Worm (Caenorhabditis elegans) whole organism, early embryonic: ENCODE measurements around the gene R10E4.9.

Source experiments
- aly-1 ChIP-seq: sonication (generic microtip); optimal IDR thresholded peaks from 2 replicates; lab custom pipeline; 2016; ENCODE audit warnings: missing genetic modification characterization, missing compliant biosample characterization
- ama-1 ChIP-seq: fragments of 150-350 bp; optimal IDR thresholded peaks from 2 replicates; lab custom pipeline; 2014
- ceh-13 ChIP-seq: fragments of 200-800 bp; sonication (Bioruptor generic); optimal IDR thresholded peaks from 2 replicates; lab custom pipeline; 2018; ENCODE audit warnings: mild to moderate bottlenecking, missing genetic modification characterization, missing compliant biosample characterization
- ceh-36 ChIP-seq: sonication (generic microtip); optimal IDR thresholded peaks from 2 replicates; lab custom pipeline; 2016; ENCODE audit warnings: missing genetic modification characterization, inconsistent platforms, missing compliant biosample characterization
- ets-7 ChIP-seq: sonication (generic microtip); optimal IDR thresholded peaks from 2 replicates; lab custom pipeline; 2016; ENCODE audit warnings: missing genotype, missing genetic modification characterization, missing compliant biosample characterization
- flt-1 ChIP-seq: fragments of 200-800 bp; sonication (Bioruptor generic); IDR thresholded peaks from 2 replicates; pipeline ENCODE4 v1.3.6; 2022; ENCODE audit warnings: missing genetic modification characterization, missing compliant biosample characterization
- hmbx-1 ChIP-seq: sonication (generic microtip); optimal IDR thresholded peaks from 2 replicates; lab custom pipeline; 2016; ENCODE audit warnings: mild to moderate bottlenecking, missing genetic modification characterization, missing compliant biosample characterization
- hmg-4 ChIP-seq: fragments of 200-800 bp; sonication (Bioruptor generic); optimal IDR thresholded peaks from 2 replicates; lab custom pipeline; 2018; ENCODE audit warnings: mild to moderate bottlenecking, missing genetic modification characterization, missing compliant biosample characterization
- hnd-1 ChIP-seq: sonication (generic microtip); optimal IDR thresholded peaks from 2 replicates; lab custom pipeline; 2016; ENCODE audit warnings: missing genetic modification characterization, missing compliant biosample characterization
- scrt-1 ChIP-seq: fragments of 200-800 bp; sonication (Bioruptor generic); IDR thresholded peaks from 2 replicates; pipeline ENCODE4 v1.3.6; 2022; ENCODE audit warnings: missing genetic modification characterization, missing compliant biosample characterization
- sea-1 ChIP-seq: fragments of 200-800 bp; sonication (Bioruptor generic); conservative IDR thresholded peaks from 2 replicates; pipeline ENCODE4 v1.3.6; 2022; ENCODE audit warnings: missing genetic modification characterization, missing compliant biosample characterization
- tbx-11 ChIP-seq: fragments of 200-800 bp; sonication (Bioruptor generic); IDR thresholded peaks from 2 replicates; pipeline ENCODE4 v1.3.6; 2022; ENCODE audit warnings: missing genetic modification characterization, missing compliant biosample characterization
- tra-4 ChIP-seq: sonication (generic microtip); optimal IDR thresholded peaks from 2 replicates; lab custom pipeline; 2017; ENCODE audit warnings: missing genetic modification characterization, missing compliant biosample characterization

DNA sequence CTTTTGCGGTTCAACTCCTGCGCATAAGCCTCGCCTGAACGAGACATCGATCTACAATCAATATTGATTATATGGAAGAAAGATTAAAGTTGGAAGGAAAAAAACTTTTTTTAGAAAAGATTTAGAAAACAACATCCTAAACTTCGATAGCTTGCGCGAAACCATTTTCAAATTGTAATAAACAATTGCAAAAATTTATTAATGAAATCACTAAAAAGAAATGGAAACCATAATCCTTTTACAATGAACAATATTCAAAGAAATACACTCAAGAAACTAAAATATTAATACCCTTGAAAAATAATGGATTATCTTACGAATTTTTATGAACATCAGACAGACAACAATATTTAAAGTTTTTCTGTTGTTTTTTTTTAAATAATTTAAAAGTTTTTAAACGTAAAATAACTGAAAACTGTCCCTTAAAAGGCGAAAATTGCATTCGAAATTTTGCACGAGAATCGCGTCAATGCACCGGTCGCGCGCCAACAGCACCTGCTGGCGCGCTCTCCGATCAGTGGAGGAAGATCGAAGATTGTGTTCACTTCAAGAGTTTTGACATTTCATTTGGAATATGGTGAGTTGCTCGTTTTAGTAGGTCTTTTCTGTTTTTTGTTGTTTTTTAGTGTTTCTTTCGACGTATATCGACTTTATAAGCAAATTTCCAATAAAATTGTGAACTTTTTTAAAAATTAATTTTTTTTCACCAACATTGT, 32.8 kb downstream of the R10E4.9 start, which contains the start of the genes sftb-1 and R10E4.1:
- no peak for TF ChIP-seq ceh-36
- TF ChIP-seq ama-1 (lab: Kevin White, UChicago): no peak
- no peak for TF ChIP-seq tra-4 (tag; lab: Kevin White, UChicago)
- TF ChIP-seq flt-1 (GFP tag; lab: Robert Waterston, UW): no peak
- TF ChIP-seq sea-1: no peak
- no peak for TF ChIP-seq hmbx-1 (tag; lab: Kevin White, UChicago)
- no peak for TF ChIP-seq aly-1 (tag; lab: Kevin White, UChicago)
- no peak for TF ChIP-seq ceh-13 (GFP tag; lab: Kevin White, UChicago)
- no peak for TF ChIP-seq scrt-1 (GFP tag; lab: Robert Waterston, UW)
- no peak for TF ChIP-seq hmg-4 (GFP tag; lab: Kevin White, UChicago)
- TF ChIP-seq hnd-1 (tag; lab: Kevin White, UChicago): no peak
- no peak for TF ChIP-seq ets-7
- no peak for TF ChIP-seq tbx-11
